Fruit fly (Drosophila melanogaster): ENCODE measurements around the gene CG15147.
A peak's percentile ranks its signal among the peaks of the same experiment; 100 is the strongest.

dm6 chr2L:17588173-17589082, 37.8 kb downstream of the CG15147 start:
- no peak for TF ChIP-seq CG10348 (GFP tag; IDR thresholded peaks at IDR 0.05)
- no peak for TF ChIP-seq CG34367 (tag; optimal IDR thresholded peaks at IDR 0.05)
- TF ChIP-seq EcR (GFP tag; optimal IDR thresholded peaks at IDR 0.05): no peak
- no peak for TF ChIP-seq CG32121 (GFP tag; IDR thresholded peaks at IDR 0.05)
- TF ChIP-seq Pif1A (GFP tag; optimal IDR thresholded peaks at IDR 0.05): no peak
- TF ChIP-seq fd96Ca (GFP tag; IDR thresholded peaks at IDR 0.05): no peak
- peak; percentile 64 for TF ChIP-seq CG8159 (tag; optimal IDR thresholded peaks at IDR 0.05)
